Worm (Caenorhabditis elegans) whole organism, L2 larva: Measurements from ENCODE around the gene rpt-2.

Experiments used
- F13H6.1 ChIP-seq: sonication (generic microtip); optimal IDR thresholded peaks from 2 replicates; lab custom pipeline; 2016; ENCODE audit warnings: missing genetic modification characterization, missing compliant biosample characterization
- R02D3.7 ChIP-seq: fragments of 150-350 bp; optimal IDR thresholded peaks from 2 replicates; lab custom pipeline; 2014; ENCODE audit warnings: missing biosample characterization, missing genetic modification characterization
- Y55F3AM.14 ChIP-seq: fragments of 200-800 bp; sonication (Bioruptor generic); optimal IDR thresholded peaks from 2 replicates; lab custom pipeline; 2018; ENCODE audit warnings: mild to moderate bottlenecking, missing genetic modification characterization, missing compliant biosample characterization
- alr-1 ChIP-seq: fragments of 150-350 bp; optimal IDR thresholded peaks from 2 replicates; lab custom pipeline; 2014; ENCODE audit warnings: missing biosample characterization, missing genetic modification characterization
- ama-1 ChIP-seq: fragments of 150-350 bp; optimal IDR thresholded peaks from 2 replicates; lab custom pipeline; 2018; ENCODE audit warnings: inconsistent platforms
- blmp-1 ChIP-seq: sonication (generic microtip); optimal IDR thresholded peaks from 2 replicates; lab custom pipeline; 2017; ENCODE audit warnings: missing genetic modification characterization, mild to moderate bottlenecking, missing compliant biosample characterization, antibody characterized with exemption, moderate library complexity; ENCODE audit not compliant: insufficient read depth
- ceh-16 ChIP-seq: fragments of 150-350 bp; optimal IDR thresholded peaks from 2 replicates; lab custom pipeline; 2014; ENCODE audit warnings: missing biosample characterization, missing genetic modification characterization
- ceh-82 ChIP-seq: fragments of 150-350 bp; optimal IDR thresholded peaks from 2 replicates; lab custom pipeline; 2014; ENCODE audit warnings: missing biosample characterization, missing genetic modification characterization
- crh-2 ChIP-seq: sonication (generic microtip); optimal IDR thresholded peaks from 2 replicates; lab custom pipeline; 2017; ENCODE audit warnings: missing biosample characterization, missing genetic modification characterization
- dmd-4 ChIP-seq: sonication (generic microtip); optimal IDR thresholded peaks from 2 replicates; lab custom pipeline; 2017; ENCODE audit warnings: missing biosample characterization, missing genetic modification characterization
- elt-3 ChIP-seq: sonication (generic microtip); optimal IDR thresholded peaks from 2 replicates; lab custom pipeline; 2017; ENCODE audit warnings: missing biosample characterization, missing genetic modification characterization
- fos-1 ChIP-seq: fragments of 150-350 bp; optimal IDR thresholded peaks from 2 replicates; lab custom pipeline; 2014; ENCODE audit warnings: missing biosample characterization, missing genetic modification characterization
- gmeb-1 ChIP-seq: fragments of 150-350 bp; optimal IDR thresholded peaks from 2 replicates; lab custom pipeline; 2014; ENCODE audit warnings: missing biosample characterization, missing genetic modification characterization
- lin-11 ChIP-seq: fragments of 150-350 bp; sonication (generic microtip); optimal IDR thresholded peaks from 2 replicates; lab custom pipeline; 2014; ENCODE audit warnings: missing biosample characterization, missing genetic modification characterization, inconsistent platforms, mixed read lengths
- lin-13 ChIP-seq: fragments of 150-350 bp; optimal IDR thresholded peaks from 2 replicates; lab custom pipeline; 2014; ENCODE audit warnings: missing biosample characterization, missing genetic modification reagents, missing genetic modification characterization
- lin-39 ChIP-seq: fragments of 150-350 bp; optimal IDR thresholded peaks from 2 replicates; lab custom pipeline; 2014; ENCODE audit warnings: missing biosample characterization, missing genetic modification reagents, missing genetic modification characterization
- lsy-2 ChIP-seq, 2 experiments: fragments of 150-350 bp in 1 of 2; sonication (generic microtip) in 1 of 2; optimal IDR thresholded peaks; 2 replicates each; lab custom pipeline; 2014 to 2017; ENCODE audit warnings: missing biosample characterization in 2 of 2, missing genetic modification characterization in 2 of 2
- nhr-11 ChIP-seq: fragments of 150-350 bp; optimal IDR thresholded peaks from 2 replicates; lab custom pipeline; 2014; ENCODE audit warnings: missing biosample characterization, missing genetic modification characterization
- nhr-12 ChIP-seq: fragments of 150-350 bp; optimal IDR thresholded peaks from 2 replicates; lab custom pipeline; 2014; ENCODE audit warnings: missing biosample characterization, missing genetic modification characterization
- nhr-129 ChIP-seq: fragments of 150-350 bp; optimal IDR thresholded peaks from 2 replicates; lab custom pipeline; 2014; ENCODE audit warnings: missing biosample characterization, missing genetic modification characterization
- nhr-23 ChIP-seq: fragments of 150-350 bp; optimal IDR thresholded peaks from 2 replicates; lab custom pipeline; 2014; ENCODE audit warnings: missing biosample characterization, missing genetic modification reagents, missing genetic modification characterization
- nhr-237 ChIP-seq: fragments of 150-350 bp; optimal IDR thresholded peaks from 2 replicates; lab custom pipeline; 2014; ENCODE audit warnings: missing biosample characterization, missing genetic modification characterization
- nhr-25 ChIP-seq: fragments of 150-350 bp; sonication (generic microtip); optimal IDR thresholded peaks from 3 replicates; lab custom pipeline; 2014; ENCODE audit warnings: missing biosample characterization, missing genetic modification characterization
- nhr-6 ChIP-seq: fragments of 150-350 bp; optimal IDR thresholded peaks from 2 replicates; lab custom pipeline; 2014; ENCODE audit warnings: missing biosample characterization, missing genetic modification characterization
- sem-4 ChIP-seq: fragments of 150-350 bp; optimal IDR thresholded peaks from 2 replicates; lab custom pipeline; 2014; ENCODE audit warnings: missing biosample characterization, missing genetic modification reagents, missing genetic modification characterization
- skn-1 ChIP-seq: sonication (generic microtip); optimal IDR thresholded peaks from 2 replicates; lab custom pipeline; 2017; ENCODE audit warnings: missing biosample characterization, missing genetic modification characterization
- sma-3 ChIP-seq: sonication (generic microtip); optimal IDR thresholded peaks from 2 replicates; lab custom pipeline; 2016; ENCODE audit warnings: missing genetic modification reagents, missing genetic modification characterization, missing compliant biosample characterization
- unc-55 ChIP-seq: fragments of 150-350 bp; sonication (generic microtip); optimal IDR thresholded peaks from 3 replicates; lab custom pipeline; 2014; ENCODE audit warnings: missing biosample characterization, missing genetic modification reagents, missing genetic modification characterization
- unc-62 ChIP-seq: fragments of 150-350 bp; optimal IDR thresholded peaks from 2 replicates; lab custom pipeline; 2014; ENCODE audit warnings: missing biosample characterization, missing genetic modification reagents, missing genetic modification characterization
- zag-1 ChIP-seq: fragments of 150-350 bp; optimal IDR thresholded peaks from 2 replicates; lab custom pipeline; 2014; ENCODE audit warnings: missing biosample characterization, missing genetic modification characterization
- ztf-1 ChIP-seq: fragments of 200-800 bp; sonication (Bioruptor generic); conservative IDR thresholded peaks from 2 replicates; pipeline ENCODE4 v1.3.6; 2022; ENCODE audit warnings: missing genetic modification characterization, missing compliant biosample characterization
- ztf-11 ChIP-seq: sonication (generic microtip); optimal IDR thresholded peaks from 2 replicates; lab custom pipeline; 2017; ENCODE audit warnings: missing biosample characterization, missing genetic modification characterization
- ztf-4 ChIP-seq: fragments of 150-350 bp; optimal IDR thresholded peaks from 2 replicates; lab custom pipeline; 2014; ENCODE audit warnings: missing biosample characterization, missing genetic modification characterization

The rpt-2 gene

DNA sequence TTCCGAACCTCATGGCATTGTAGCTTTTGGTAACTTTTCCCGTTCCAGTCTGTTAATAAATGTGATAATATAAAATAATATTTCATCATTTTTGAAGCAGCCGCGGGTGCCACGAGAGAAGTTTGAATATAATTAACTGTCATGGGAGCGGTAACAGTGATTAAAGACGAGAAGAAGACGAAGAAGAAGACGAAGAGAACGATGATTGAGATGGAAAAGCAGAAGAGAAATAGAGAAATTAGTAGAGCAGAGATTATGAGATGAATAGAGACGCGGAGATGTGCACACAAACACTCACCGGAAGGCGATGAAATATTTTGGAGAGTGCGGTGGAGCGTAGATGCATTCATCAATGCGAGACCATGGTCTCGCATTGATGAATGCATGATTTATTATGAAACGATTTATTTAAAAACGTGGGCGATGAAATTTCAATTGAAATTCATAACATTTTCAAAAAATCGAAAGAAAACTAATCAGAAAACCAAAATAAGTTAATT lies 35.8 kb upstream of the rpt-2 start, which contains the start of gene seip-1 (continued):
- TF ChIP-seq nhr-6 (tag; lab: Kevin White, UChicago) = peak; percentile 59
- TF ChIP-seq R02D3.7 (tag; lab: Kevin White, UChicago) = no peak
- TF ChIP-seq lin-11 (tag; lab: Kevin White, UChicago) = peak; percentile 49
- TF ChIP-seq unc-62 (GFP tag; lab: Kevin White, UChicago) = no peak
- TF ChIP-seq blmp-1 (tag; lab: Kevin White, UChicago) = peak; percentile 18
- no peak for TF ChIP-seq ztf-11
- TF ChIP-seq F13H6.1 (tag; lab: Kevin White, UChicago) = peak; percentile 81
- peak; percentile 89 for TF ChIP-seq zag-1 (tag; lab: Kevin White, UChicago)
- no peak for TF ChIP-seq nhr-23 (tag; lab: Kevin White, UChicago)
- no peak for TF ChIP-seq alr-1 (tag; lab: Kevin White, UChicago)

DNA sequence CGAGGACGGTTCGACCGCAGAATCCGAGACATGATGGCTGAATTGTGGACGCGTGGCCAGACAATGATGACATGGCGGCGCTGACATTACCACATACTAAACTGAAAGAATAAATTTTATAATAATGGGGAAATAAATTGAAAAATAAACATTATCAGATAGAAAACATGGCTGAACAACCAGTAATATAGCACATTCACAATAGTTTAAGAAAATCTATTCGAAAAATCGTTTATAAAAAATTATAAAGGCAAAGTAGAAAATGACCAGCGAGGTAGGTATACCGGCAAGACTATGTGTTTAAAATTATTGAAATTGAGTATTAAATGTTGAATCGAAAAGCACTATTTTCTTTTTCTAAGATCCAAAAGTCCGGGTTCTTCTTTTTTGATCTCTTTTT lies 33.7 kb upstream of the rpt-2 start, which contains the start of gene jamp-1:
Gene jamp-1, minus strand, starts transcription at position 101 of the 400 bp plus-strand sequence.
- TF ChIP-seq Y55F3AM.14 (GFP tag; lab: Kevin White, UChicago) = no peak
- no peak for TF ChIP-seq lin-39 (tag; lab: Kevin White, UChicago)
- no peak for TF ChIP-seq ztf-1 (GFP tag; lab: Robert Waterston, UW)
- TF ChIP-seq ama-1 (lab: Kevin White, UChicago) = no peak
- TF ChIP-seq nhr-237 (tag; lab: Kevin White, UChicago) = no peak
- TF ChIP-seq lin-13 (GFP tag; lab: Kevin White, UChicago) = no peak
- no peak for TF ChIP-seq ztf-11
- no peak for TF ChIP-seq crh-2 (tag; lab: Kevin White, UChicago)
- no peak for TF ChIP-seq nhr-129 (tag; lab: Kevin White, UChicago)
- TF ChIP-seq zag-1 (tag; lab: Kevin White, UChicago) = no peak
- TF ChIP-seq ceh-16 = no peak
- TF ChIP-seq gmeb-1 (tag; lab: Kevin White, UChicago) = no peak
- no peak for TF ChIP-seq fos-1 (tag; lab: Kevin White, UChicago)
- TF ChIP-seq nhr-11 = no peak
- no peak for TF ChIP-seq ceh-82 (tag; lab: Kevin White, UChicago)

DNA sequence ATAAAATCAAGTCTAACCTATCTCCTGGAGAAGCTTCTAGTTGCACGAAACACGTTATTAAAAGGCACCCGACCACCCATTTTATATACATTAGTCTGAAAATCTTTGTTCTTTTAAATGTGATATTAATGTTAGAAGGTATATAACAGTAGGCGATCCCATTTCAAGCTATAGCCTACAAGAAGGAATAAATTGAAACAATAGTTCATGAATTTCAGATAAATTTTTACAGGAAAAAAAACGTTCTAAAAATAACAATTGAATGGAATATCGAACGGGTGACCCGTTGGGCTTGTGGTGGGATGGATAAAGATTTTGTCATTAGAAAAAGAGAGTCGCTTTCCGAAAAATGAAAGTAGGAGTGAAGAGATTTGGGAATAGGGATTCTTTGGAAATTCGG lies 30.3 kb upstream of the rpt-2 start, which contains the start of gene pgap-3:
Gene pgap-3, minus strand, starts transcription at position 101 of the 400 bp plus-strand sequence.
- TF ChIP-seq ztf-4 (tag; lab: Kevin White, UChicago) (no peak), ama-1 (lab: Kevin White, UChicago) (no peak), zag-1 (tag; lab: Kevin White, UChicago) (no peak), elt-3 (tag; lab: Kevin White, UChicago) (no peak), nhr-12 (tag; lab: Kevin White, UChicago) (no peak), nhr-23 (tag; lab: Kevin White, UChicago) (no peak), skn-1 (tag; lab: Kevin White, UChicago) (no peak)

DNA sequence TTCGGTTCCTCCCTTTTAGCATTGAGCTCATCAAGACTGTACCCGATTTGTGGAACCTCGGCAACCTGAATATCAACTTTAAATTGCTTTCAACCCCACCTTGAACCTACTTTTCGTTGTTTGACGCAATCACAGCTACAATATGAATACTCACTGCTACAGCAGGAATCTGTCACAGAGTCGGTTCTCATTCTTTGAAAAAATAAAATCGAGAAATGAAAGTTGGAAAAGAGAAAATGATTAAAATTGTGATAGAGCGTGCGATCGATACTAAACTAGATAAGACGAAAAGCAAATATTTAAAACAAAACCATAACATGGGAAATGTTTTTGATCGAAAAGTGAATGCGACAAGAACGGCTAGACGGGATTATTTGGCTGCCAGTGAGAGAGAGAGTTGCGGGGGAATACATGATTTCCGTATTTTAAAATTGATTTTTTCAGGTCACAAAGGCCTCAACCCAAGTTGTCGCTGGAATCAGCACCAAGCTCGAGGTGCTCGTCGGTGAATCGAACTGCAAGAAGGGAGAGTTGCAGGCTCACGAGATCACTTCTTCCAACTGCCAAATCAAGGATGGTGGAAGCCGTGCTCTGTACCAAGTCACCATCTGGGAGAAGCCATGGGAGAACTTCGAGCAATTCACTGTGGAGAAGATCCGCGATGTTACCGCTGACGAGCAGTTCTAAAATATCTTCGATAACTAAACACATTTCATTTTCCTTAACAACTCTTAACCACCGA lies 27.6 kb upstream of the rpt-2 start, which contains the start of gene R01B10.3:
Gene R01B10.3, minus strand, starts transcription at position 277 of the 742 bp plus-strand sequence.
- no peak for TF ChIP-seq ceh-16
- no peak for TF ChIP-seq ama-1 (lab: Kevin White, UChicago)
- TF ChIP-seq F13H6.1 (tag; lab: Kevin White, UChicago) = no peak
- TF ChIP-seq fos-1 (tag; lab: Kevin White, UChicago) = peak; percentile 19
- no peak for TF ChIP-seq lin-39 (tag; lab: Kevin White, UChicago)
- no peak for TF ChIP-seq ztf-11

DNA sequence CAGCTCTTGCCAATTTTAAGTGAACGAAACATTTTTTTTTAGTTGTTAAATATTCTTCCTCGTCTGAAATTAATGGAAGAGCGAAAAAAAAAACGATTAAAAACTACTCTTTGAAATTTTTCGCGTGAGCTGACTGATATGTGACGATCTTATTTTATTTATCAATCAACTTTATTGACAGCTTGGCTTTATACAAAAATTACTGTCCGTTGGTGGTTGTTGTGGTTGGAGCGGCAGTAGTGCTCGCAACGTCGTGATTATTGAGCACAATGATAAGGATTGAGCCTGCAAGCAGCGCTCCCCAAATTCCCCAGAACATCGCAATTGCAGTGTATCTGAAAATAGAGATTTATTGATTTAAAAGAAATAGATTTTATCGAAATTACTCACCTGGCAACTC lies 27.0 kb upstream of the rpt-2 start:
- TF ChIP-seq nhr-12 (tag; lab: Kevin White, UChicago) = no peak
- TF ChIP-seq sem-4 = no peak
- TF ChIP-seq ama-1 (lab: Kevin White, UChicago) = no peak
- TF ChIP-seq fos-1 (tag; lab: Kevin White, UChicago) = no peak
- no peak for TF ChIP-seq sma-3
- TF ChIP-seq lin-39 (tag; lab: Kevin White, UChicago) = no peak
- no peak for TF ChIP-seq ztf-1 (GFP tag; lab: Robert Waterston, UW)
- TF ChIP-seq unc-55 (GFP tag; lab: Kevin White, UChicago) = no peak
- no peak for TF ChIP-seq lsy-2 (tag; optimal IDR thresholded peaks at IDR 0.05; lab: Kevin White, UChicago)
- TF ChIP-seq alr-1 (tag; lab: Kevin White, UChicago) = no peak
- TF ChIP-seq dmd-4 (tag; lab: Kevin White, UChicago) = no peak
- TF ChIP-seq skn-1 (tag; lab: Kevin White, UChicago) = no peak
- TF ChIP-seq elt-3 (tag; lab: Kevin White, UChicago) = no peak
- no peak for TF ChIP-seq nhr-11
- no peak for TF ChIP-seq nhr-23 (tag; lab: Kevin White, UChicago)
- TF ChIP-seq R02D3.7 (tag; lab: Kevin White, UChicago) = no peak
- TF ChIP-seq nhr-25 (tag; lab: Kevin White, UChicago) = no peak
- no peak for TF ChIP-seq blmp-1 (tag; lab: Kevin White, UChicago)
- no peak for TF ChIP-seq gmeb-1 (tag; lab: Kevin White, UChicago)
